Worm (Caenorhabditis elegans) whole organism, young adult: ENCODE results near the gene C14A4.7.
A peak's percentile ranks its signal among the peaks of the same experiment; 100 is the strongest.

Experiments used
- F39B2.1 ChIP-seq: fragments of 200-800 bp; sonication (Bioruptor generic); IDR thresholded peaks from 2 replicates; pipeline ENCODE4 v1.3.6; 2022; ENCODE audit warnings: missing genetic modification reagents, missing genetic modification characterization, missing compliant biosample characterization
- F57C9.4 ChIP-seq: sonication (generic microtip); optimal IDR thresholded peaks from 2 replicates; lab custom pipeline; 2017; ENCODE audit warnings: mild to moderate bottlenecking, missing genetic modification characterization, missing compliant biosample characterization
- Y53F4B.3 ChIP-seq: fragments of 200-800 bp; sonication (Bioruptor generic); IDR thresholded peaks from 2 replicates; pipeline ENCODE4 v1.3.6; 2022; ENCODE audit warnings: missing genetic modification reagents, missing genetic modification characterization, missing compliant biosample characterization
- ama-1 ChIP-seq, 3 experiments: fragments of 150-350 bp in 1 of 3; sonication (generic microtip) in 2 of 3; optimal IDR thresholded peaks; 2 replicates each; lab custom pipeline; 2014 to 2018; ENCODE audit warnings: missing biosample characterization in 2 of 3, missing genetic modification characterization in 2 of 3, missing genetic modification reagents in 2 of 3
- bed-2 ChIP-seq: fragments of 200-800 bp; sonication (Bioruptor generic); IDR thresholded peaks from 2 replicates; pipeline ENCODE4 v1.3.6; 2022; ENCODE audit warnings: missing genetic modification reagents, missing genetic modification characterization, missing compliant biosample characterization
- ceh-100 ChIP-seq: fragments of 200-800 bp; sonication (Bioruptor generic); IDR thresholded peaks from 2 replicates; pipeline ENCODE4 v1.3.6; 2022; ENCODE audit warnings: missing genetic modification reagents, missing genetic modification characterization, missing compliant biosample characterization
- chd-7 ChIP-seq: sonication (generic microtip); optimal IDR thresholded peaks from 2 replicates; lab custom pipeline; 2016; ENCODE audit warnings: mild to moderate bottlenecking, missing genetic modification characterization, moderate library complexity, missing compliant biosample characterization
- madf-10 ChIP-seq: sonication (generic microtip); optimal IDR thresholded peaks from 2 replicates; lab custom pipeline; 2016; ENCODE audit warnings: mild to moderate bottlenecking, missing genetic modification characterization, missing compliant biosample characterization
- unc-62 ChIP-seq: fragments of 150-350 bp; optimal IDR thresholded peaks from 2 replicates; lab custom pipeline; 2014; ENCODE audit warnings: missing biosample characterization, missing genetic modification reagents, missing genetic modification characterization
- ztf-18 ChIP-seq: sonication (generic microtip); optimal IDR thresholded peaks from 2 replicates; lab custom pipeline; 2016; ENCODE audit warnings: missing genotype, mild to moderate bottlenecking, missing genetic modification characterization, missing compliant biosample characterization
- ztf-6 ChIP-seq: fragments of 200-800 bp; sonication (Bioruptor generic); IDR thresholded peaks from 2 replicates; pipeline ENCODE4 v1.3.6; 2022; ENCODE audit warnings: missing genetic modification reagents, missing genetic modification characterization, missing compliant biosample characterization

DNA sequence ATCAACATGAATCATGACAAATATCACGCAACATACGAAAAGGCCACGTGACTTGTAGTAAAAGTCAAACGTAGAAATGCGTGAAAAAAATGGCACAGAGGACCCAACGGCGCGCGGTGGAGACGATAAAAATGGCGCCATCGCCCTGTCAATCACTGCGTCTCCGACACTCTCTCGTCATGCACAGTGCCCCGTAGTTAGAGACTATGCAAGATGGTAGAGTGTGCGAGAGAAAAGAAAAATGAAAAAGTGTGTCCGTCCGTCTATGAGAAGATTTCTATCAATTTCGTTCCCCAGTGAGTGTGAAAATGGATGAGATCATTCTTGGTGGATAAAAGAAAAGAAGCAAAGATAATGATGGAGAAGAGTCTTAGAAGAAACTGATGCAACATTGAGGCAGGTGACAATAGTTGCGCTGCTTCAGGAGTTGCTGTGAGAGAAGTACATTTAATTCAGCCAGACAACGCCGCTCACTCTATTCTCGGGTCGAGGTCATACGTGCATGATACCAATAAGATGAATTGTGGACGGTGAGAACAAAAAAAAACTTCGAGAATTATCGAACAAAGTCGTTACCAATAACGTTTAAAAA, 40.8 kb downstream of the C14A4.7 start:
- no peak for TF ChIP-seq bed-2 (GFP tag; lab: Robert Waterston, UW)
- TF ChIP-seq F39B2.1 (GFP tag; lab: Robert Waterston, UW): no peak
- TF ChIP-seq unc-62 (GFP tag; lab: Kevin White, UChicago): peak; percentile 16
- no peak for TF ChIP-seq ztf-18 (tag; lab: Kevin White, UChicago)
- TF ChIP-seq ztf-6 (GFP tag; lab: Robert Waterston, UW): no peak
- peak; percentile 79 for TF ChIP-seq ama-1 (optimal IDR thresholded peaks at IDR 0.05; lab: Kevin White, UChicago)
- no peak for TF ChIP-seq ama-1 (GFP tag; optimal IDR thresholded peaks at IDR 0.05; lab: Kevin White, UChicago)
- no peak for TF ChIP-seq Y53F4B.3 (GFP tag; lab: Robert Waterston, UW)
- TF ChIP-seq F57C9.4: no peak
- TF ChIP-seq ceh-100: no peak
- peak; percentile 80 for TF ChIP-seq chd-7 (tag; lab: Kevin White, UChicago)
- TF ChIP-seq madf-10 (tag; lab: Kevin White, UChicago): no peak
